Worm (Caenorhabditis elegans): ENCODE results near the gene perm-3.

perm-3 gene

DNA sequence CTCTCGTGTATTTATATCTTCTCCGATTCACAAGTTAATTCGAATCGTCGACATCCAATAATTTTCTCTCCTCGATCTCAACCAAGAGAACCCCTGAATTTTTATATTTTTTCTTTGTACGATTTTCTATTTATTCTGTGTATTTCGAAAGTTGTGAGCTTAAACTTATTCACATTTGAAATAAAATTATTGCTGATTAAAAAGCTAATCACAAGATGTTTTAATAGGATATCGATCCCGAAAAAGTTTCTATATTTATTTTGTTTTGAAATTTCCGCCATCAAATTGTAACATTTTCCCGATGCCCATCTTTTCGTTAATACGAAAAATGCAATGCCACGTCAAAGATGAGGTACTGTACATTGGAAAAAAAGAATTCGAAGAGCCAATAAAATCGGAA lies 2.2 kb upstream of the perm-3 start, which contains the start of gene ZK616.3:
ZK616.3 (plus strand) TSS at position 301 of the 400 bp plus-strand sequence.
- TF ChIP-seq madf-10 (tag; optimal IDR thresholded peaks at IDR 0.05) (no peak), ztf-18 (tag; optimal IDR thresholded peaks at IDR 0.05) (no peak), snpc-4 (GFP tag; optimal IDR thresholded peaks at IDR 0.05) (peak; percentile 10), snpc-4 (tag; optimal IDR thresholded peaks at IDR 0.05) (peak in 1 of 4 experiments; percentile 53), ztf-6 (GFP tag; IDR thresholded peaks at IDR 0.05) (no peak), mxl-1 (tag; optimal IDR thresholded peaks at IDR 0.05) (no peak), F57C9.4 (tag; optimal IDR thresholded peaks at IDR 0.05) (no peak), pbrm-1 (GFP tag; IDR thresholded peaks at IDR 0.05) (no peak)

DNA sequence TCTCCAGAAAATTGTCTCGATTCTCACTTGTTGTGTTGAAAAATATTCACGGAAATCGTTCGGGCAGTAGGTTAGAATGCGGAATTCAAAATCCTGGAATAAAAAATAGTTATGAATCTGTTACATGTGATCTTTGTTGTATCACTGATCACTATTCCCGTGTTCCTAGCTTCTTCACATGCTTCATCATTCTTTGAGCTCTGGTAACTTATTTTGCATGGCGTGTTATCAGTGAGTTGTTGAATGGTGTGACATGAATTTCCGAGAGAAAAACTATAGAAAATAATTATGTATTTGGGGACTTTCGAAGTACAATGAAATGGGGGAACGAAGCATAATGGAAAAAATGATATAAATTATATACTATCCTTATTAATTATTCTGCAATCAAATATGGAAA lies 1.0 kb downstream of the perm-3 start:
- TF ChIP-seq nhr-80 (tag; optimal IDR thresholded peaks at IDR 0.05): peak; percentile 43
- TF ChIP-seq hmg-1.2 (GFP tag; IDR thresholded peaks at IDR 0.05): 0 out of 2 replicates have a peak, but pooled peaks have one; percentile 16
- 0 out of 2 replicates have a peak, but pooled peaks have one; percentile 46 for TF ChIP-seq attf-6 (GFP tag; IDR thresholded peaks at IDR 0.05)
- peak; percentile 4 for TF ChIP-seq snpc-1.3 (tag; optimal IDR thresholded peaks at IDR 0.05; ENCODE audit: insufficient read depth)
- TF ChIP-seq F39B2.1 (GFP tag; IDR thresholded peaks at IDR 0.05): no peak
- TF ChIP-seq snpc-4 (GFP tag; optimal IDR thresholded peaks at IDR 0.05): no peak
- TF ChIP-seq snpc-4 (tag; optimal IDR thresholded peaks at IDR 0.05): peak in 1 of 4 experiments; percentile 45
- TF ChIP-seq B0336.3 (GFP tag; IDR thresholded peaks at IDR 0.05): 0 out of 2 replicates have a peak, but pooled peaks have one; percentile 10
- no peak for TF ChIP-seq snpc-1.1 (tag; optimal IDR thresholded peaks at IDR 0.05; ENCODE audit: insufficient read depth)
- TF ChIP-seq tlf-1 (GFP tag; optimal IDR thresholded peaks at IDR 0.05): peak; percentile 1
- no peak for TF ChIP-seq rec-8 (tag; optimal IDR thresholded peaks at IDR 0.05)
- no peak for TF ChIP-seq Y53G8AR.9 (GFP tag; conservative IDR thresholded peaks at IDR 0.05)
- no peak for TF ChIP-seq egl-44 (GFP tag; IDR thresholded peaks at IDR 0.05)

DNA sequence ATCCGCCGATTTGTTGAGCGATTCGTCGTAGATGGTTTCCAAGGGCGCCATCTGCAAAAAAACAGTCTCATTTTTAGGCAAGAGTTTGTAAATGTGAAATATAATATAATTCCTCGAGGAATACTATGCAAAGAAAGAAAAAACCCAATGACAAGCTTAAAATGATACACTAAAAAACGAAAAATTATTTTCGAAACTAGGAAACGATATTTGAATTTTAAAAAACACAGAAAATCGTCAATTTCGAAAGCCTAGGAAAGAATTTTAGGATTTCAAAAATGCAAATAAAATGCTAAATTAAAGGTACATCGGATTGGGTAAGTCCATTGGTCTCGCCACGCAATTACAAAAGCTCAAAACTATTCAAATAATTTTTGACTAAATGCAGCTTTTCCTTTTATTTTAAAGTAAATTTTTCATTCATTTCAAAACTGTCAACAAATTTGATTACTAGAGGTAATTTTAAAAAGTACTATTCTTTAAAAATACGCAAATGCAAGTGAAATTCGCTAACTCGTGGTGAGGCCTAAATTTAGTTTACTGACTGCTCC lies 3.0 kb downstream of the perm-3 start, which contains the start of the genes htp-1 and ZK616.5:
htp-1 (minus strand) TSS at position 51 of the 551 bp plus-strand sequence.
ZK616.5 (plus strand) TSS at position 423 of the 551 bp plus-strand sequence.
- TF ChIP-seq ztf-6 (GFP tag; IDR thresholded peaks at IDR 0.05): no peak
- peak; percentile 79 for TF ChIP-seq lsl-1 (GFP tag; optimal IDR thresholded peaks at IDR 0.05)
- TF ChIP-seq mes-4 (tag; optimal IDR thresholded peaks at IDR 0.05): no peak
- TF ChIP-seq F52B5.7 (tag; optimal IDR thresholded peaks at IDR 0.05): no peak
- TF ChIP-seq athp-1 (tag; optimal IDR thresholded peaks at IDR 0.05): no peak
- TF ChIP-seq ztf-25 (GFP tag; IDR thresholded peaks at IDR 0.05): no peak
- peak; percentile 67 for TF ChIP-seq F33H1.4 (GFP tag; IDR thresholded peaks at IDR 0.05)
- TF ChIP-seq ZK185.1 (tag; optimal IDR thresholded peaks at IDR 0.05; ENCODE audit: poor library complexity, severe bottlenecking): no peak
- peak; percentile 7 for TF ChIP-seq F49E8.2 (tag; optimal IDR thresholded peaks at IDR 0.05; ENCODE audit: insufficient read depth)
- no peak for TF ChIP-seq hrde-1 (tag; optimal IDR thresholded peaks at IDR 0.05; ENCODE audit: borderline replicate concordance)
- peak; percentile 41; the same call in 1 of the 2 replicates for TF ChIP-seq madf-6 (GFP tag; IDR thresholded peaks at IDR 0.05)
- no peak for TF ChIP-seq snpc-4 (GFP tag; optimal IDR thresholded peaks at IDR 0.05)
- peak in 3 of 4 experiments; percentile 19 to 67 (median 63) for TF ChIP-seq snpc-4 (tag; optimal IDR thresholded peaks at IDR 0.05)

DNA sequence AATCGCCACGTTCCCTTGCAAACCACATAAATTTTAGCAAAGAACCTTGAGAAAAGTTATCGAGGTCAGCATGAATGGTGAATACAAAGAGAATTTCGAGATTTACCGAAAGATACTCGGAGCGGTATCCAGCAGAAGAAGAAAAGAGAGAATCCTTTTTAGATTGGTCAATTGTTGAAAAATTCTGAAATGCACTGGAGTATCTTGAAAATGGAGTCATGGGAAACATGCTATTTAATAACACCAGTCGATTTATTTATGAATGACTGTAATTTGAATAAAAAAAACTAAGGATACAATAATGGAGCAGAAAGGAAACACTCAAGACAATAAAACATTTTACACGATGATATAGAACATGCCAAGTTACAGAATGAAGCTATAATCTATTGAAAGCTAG lies 4.7 kb downstream of the perm-3 start:
- TF ChIP-seq ztf-28 (GFP tag; IDR thresholded peaks at IDR 0.05) (no peak), mcd-1 (GFP tag; IDR thresholded peaks at IDR 0.05) (peak; percentile 45; the same call in 1 of the 2 replicates), somi-1 (GFP tag; optimal IDR thresholded peaks at IDR 0.05) (no peak), ceh-79 (tag; optimal IDR thresholded peaks at IDR 0.05) (no peak), ceh-40 (GFP tag; IDR thresholded peaks at IDR 0.05) (no peak), K11D2.4 (GFP tag; IDR thresholded peaks at IDR 0.05) (no peak), mel-28 (tag; optimal IDR thresholded peaks at IDR 0.05; ENCODE audit: borderline replicate concordance) (no peak), sea-2 (GFP tag; IDR thresholded peaks at IDR 0.05) (no peak), Y53F4B.3 (GFP tag; IDR thresholded peaks at IDR 0.05) (no peak), die-1 (tag; optimal IDR thresholded peaks at IDR 0.05) (no peak), tbp1 (GFP tag; optimal IDR thresholded peaks at IDR 0.05) (peak; percentile 22), tlf-1 (GFP tag; optimal IDR thresholded peaks at IDR 0.05) (peak; percentile 24), ccch-3 (GFP tag; optimal IDR thresholded peaks at IDR 0.05) (no peak), B0336.3 (GFP tag; IDR thresholded peaks at IDR 0.05) (peak; percentile 82), hmg-1.2 (GFP tag; IDR thresholded peaks at IDR 0.05) (no peak), T07F8.4 (tag; optimal IDR thresholded peaks at IDR 0.05) (no peak), aptf-2 (GFP tag; conservative IDR thresholded peaks at IDR 0.05) (no peak)

Measured in whole organism, young adult.